Worm (Caenorhabditis elegans) whole organism, early embryonic: ENCODE results near the gene K07H8.9.

Experiments
- B0310.2 ChIP-seq: sonication (generic microtip); optimal IDR thresholded peaks from 2 replicates; lab custom pipeline; 2016; ENCODE audit warnings: mild to moderate bottlenecking, missing genetic modification characterization, missing compliant biosample characterization
- F13C5.2 ChIP-seq: sonication (generic microtip); optimal IDR thresholded peaks from 2 replicates; lab custom pipeline; 2017; ENCODE audit warnings: mild to moderate bottlenecking, missing genetic modification characterization, inconsistent platforms, missing compliant biosample characterization
- aly-1 ChIP-seq: sonication (generic microtip); optimal IDR thresholded peaks from 2 replicates; lab custom pipeline; 2016; ENCODE audit warnings: missing genetic modification characterization, missing compliant biosample characterization
- ama-1 ChIP-seq: fragments of 150-350 bp; optimal IDR thresholded peaks from 2 replicates; lab custom pipeline; 2014
- ceh-13 ChIP-seq: fragments of 200-800 bp; sonication (Bioruptor generic); optimal IDR thresholded peaks from 2 replicates; lab custom pipeline; 2018; ENCODE audit warnings: mild to moderate bottlenecking, missing genetic modification characterization, missing compliant biosample characterization
- ceh-36 ChIP-seq: sonication (generic microtip); optimal IDR thresholded peaks from 2 replicates; lab custom pipeline; 2016; ENCODE audit warnings: missing genetic modification characterization, inconsistent platforms, missing compliant biosample characterization
- ets-7 ChIP-seq: sonication (generic microtip); optimal IDR thresholded peaks from 2 replicates; lab custom pipeline; 2016; ENCODE audit warnings: missing genotype, missing genetic modification characterization, missing compliant biosample characterization
- flt-1 ChIP-seq: fragments of 200-800 bp; sonication (Bioruptor generic); IDR thresholded peaks from 2 replicates; pipeline ENCODE4 v1.3.6; 2022; ENCODE audit warnings: missing genetic modification characterization, missing compliant biosample characterization
- hmbx-1 ChIP-seq: sonication (generic microtip); optimal IDR thresholded peaks from 2 replicates; lab custom pipeline; 2016; ENCODE audit warnings: mild to moderate bottlenecking, missing genetic modification characterization, missing compliant biosample characterization
- hmg-4 ChIP-seq: fragments of 200-800 bp; sonication (Bioruptor generic); optimal IDR thresholded peaks from 2 replicates; lab custom pipeline; 2018; ENCODE audit warnings: mild to moderate bottlenecking, missing genetic modification characterization, missing compliant biosample characterization
- hnd-1 ChIP-seq: sonication (generic microtip); optimal IDR thresholded peaks from 2 replicates; lab custom pipeline; 2016; ENCODE audit warnings: missing genetic modification characterization, missing compliant biosample characterization
- pes-1 ChIP-seq: fragments of 200-800 bp; sonication (Bioruptor generic); IDR thresholded peaks from 2 replicates; pipeline ENCODE4 v1.3.6; 2022; ENCODE audit warnings: missing genetic modification reagents, missing genetic modification characterization, missing compliant biosample characterization
- scrt-1 ChIP-seq: fragments of 200-800 bp; sonication (Bioruptor generic); IDR thresholded peaks from 2 replicates; pipeline ENCODE4 v1.3.6; 2022; ENCODE audit warnings: missing genetic modification characterization, missing compliant biosample characterization
- sea-1 ChIP-seq: fragments of 200-800 bp; sonication (Bioruptor generic); conservative IDR thresholded peaks from 2 replicates; pipeline ENCODE4 v1.3.6; 2022; ENCODE audit warnings: missing genetic modification characterization, missing compliant biosample characterization
- tbx-11 ChIP-seq: fragments of 200-800 bp; sonication (Bioruptor generic); IDR thresholded peaks from 2 replicates; pipeline ENCODE4 v1.3.6; 2022; ENCODE audit warnings: missing genetic modification characterization, missing compliant biosample characterization
- tbx-37 ChIP-seq: fragments of 200-800 bp; sonication (Bioruptor generic); conservative IDR thresholded peaks from 2 replicates; pipeline ENCODE4 v1.3.6; 2022; ENCODE audit warnings: missing genetic modification reagents, missing genetic modification characterization, missing compliant biosample characterization
- tra-4 ChIP-seq: sonication (generic microtip); optimal IDR thresholded peaks from 2 replicates; lab custom pipeline; 2017; ENCODE audit warnings: missing genetic modification characterization, missing compliant biosample characterization

K07H8.9 gene

DNA sequence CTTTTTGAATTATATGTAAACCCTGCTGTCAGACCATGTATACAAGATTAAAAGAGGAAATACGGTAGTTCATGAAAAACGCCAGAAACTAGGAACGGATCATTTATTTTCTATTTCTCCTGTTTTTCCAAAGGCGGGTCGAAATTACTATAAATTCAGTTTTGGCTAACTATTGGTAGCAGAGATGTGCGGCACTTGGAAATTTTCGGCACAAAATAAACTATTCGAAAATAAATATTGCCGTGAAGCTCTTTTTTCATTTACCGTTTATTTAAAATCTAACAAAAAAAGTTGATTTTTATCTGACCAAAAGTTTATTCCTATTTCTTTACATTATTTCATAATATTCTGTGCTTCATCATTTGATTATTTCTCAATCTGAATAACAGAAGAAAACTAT is 42.2 kb downstream of the K07H8.9 start, which contains the start of gene T09A12.1:
T09A12.1 (plus strand) TSS at position 301 of the 400 bp plus-strand sequence.
- no peak for TF ChIP-seq ceh-13
- TF ChIP-seq tbx-37, result no peak
- no peak for TF ChIP-seq flt-1 (GFP tag; lab: Robert Waterston, UW)

DNA sequence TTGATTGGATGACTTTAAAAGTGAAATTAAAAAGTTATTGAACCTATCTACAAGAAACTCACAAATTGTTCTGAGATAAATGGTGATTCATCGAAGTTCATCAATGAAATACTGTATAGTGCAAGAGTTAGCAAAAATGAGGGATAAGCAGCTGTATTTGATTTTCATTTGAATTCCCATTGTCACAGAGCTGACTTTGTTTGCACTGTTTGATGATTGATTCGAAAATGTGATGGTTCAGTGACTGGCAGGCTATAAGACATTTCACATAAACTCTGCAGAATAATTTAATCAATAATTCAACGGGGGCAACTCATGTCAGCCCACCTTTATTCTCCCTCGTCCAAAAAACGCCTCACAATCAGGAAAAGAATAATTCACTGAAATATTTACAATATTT is 42.7 kb downstream of the K07H8.9 start, which contains the start of gene T09A12.8:
T09A12.8 (minus strand) TSS at position 101 of the 400 bp plus-strand sequence.
- TF ChIP-seq F13C5.2 (tag; lab: Kevin White, UChicago) (no peak), scrt-1 (no peak), tra-4 (tag; lab: Kevin White, UChicago) (no peak), aly-1 (no peak), ets-7 (no peak), ceh-36 (tag; lab: Kevin White, UChicago) (no peak), ceh-13 (no peak), hmbx-1 (tag; lab: Kevin White, UChicago) (no peak), flt-1 (GFP tag; lab: Robert Waterston, UW) (no peak), hmg-4 (GFP tag; lab: Kevin White, UChicago) (no peak), pes-1 (GFP tag; lab: Robert Waterston, UW) (no peak), tbx-11 (no peak)

DNA sequence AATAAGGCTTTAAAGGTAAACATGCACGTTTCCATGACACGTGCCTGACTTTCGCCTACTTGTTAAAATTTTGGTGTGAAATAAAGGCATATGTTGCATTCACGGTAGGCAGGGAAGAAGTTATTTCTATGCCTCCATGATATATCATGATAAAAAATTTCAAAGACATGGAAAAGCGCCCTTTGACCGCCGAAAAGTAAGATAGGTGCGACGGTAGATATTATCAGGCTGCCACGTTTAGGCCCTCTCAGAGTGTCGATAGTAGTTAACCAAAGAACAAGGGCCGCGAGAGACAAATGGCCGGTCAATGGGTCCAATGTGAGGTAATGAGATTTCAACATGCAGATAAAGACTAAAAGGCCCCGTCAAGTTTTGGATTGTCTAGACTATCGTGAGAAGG is 43.1 kb downstream of the K07H8.9 start:
- TF ChIP-seq pes-1 (GFP tag; lab: Robert Waterston, UW) (no peak), tbx-37 (no peak), hnd-1 (tag; lab: Kevin White, UChicago) (no peak), scrt-1 (no peak), ceh-13 (no peak), hmbx-1 (tag; lab: Kevin White, UChicago) (no peak)

DNA sequence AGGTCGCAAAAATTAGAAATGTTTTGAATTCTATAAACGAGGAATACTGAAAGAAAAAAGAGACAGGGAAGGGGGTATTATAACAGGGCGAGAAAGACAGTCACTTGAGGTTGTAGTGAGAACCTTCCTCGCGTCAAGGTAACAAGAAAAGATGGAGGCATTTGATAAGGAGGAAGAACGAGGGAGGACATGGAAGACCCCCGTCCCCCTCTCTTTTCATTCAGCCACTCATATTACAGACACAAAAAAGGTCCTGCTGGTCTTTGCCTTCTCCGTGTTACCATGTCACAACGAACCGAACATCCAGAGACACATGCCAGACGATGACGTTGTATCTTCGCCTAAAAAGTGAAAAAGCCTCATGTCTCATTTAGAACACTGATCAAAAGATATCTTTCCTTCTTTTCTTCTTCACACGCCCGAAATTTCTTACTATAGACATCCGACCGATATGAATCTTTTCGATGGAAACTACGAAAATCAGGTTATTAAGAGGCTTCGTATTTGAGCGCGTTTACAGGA is 44.9 kb downstream of the K07H8.9 start:
- TF ChIP-seq hmg-4 (GFP tag; lab: Kevin White, UChicago), result no peak
- TF ChIP-seq ama-1 (lab: Kevin White, UChicago), result no peak
- TF ChIP-seq ceh-13, result no peak
- TF ChIP-seq ceh-36 (tag; lab: Kevin White, UChicago), result no peak
- TF ChIP-seq sea-1 (GFP tag; lab: Robert Waterston, UW), result no peak
- TF ChIP-seq hnd-1 (tag; lab: Kevin White, UChicago), result no peak
- TF ChIP-seq tbx-11, result no peak

DNA sequence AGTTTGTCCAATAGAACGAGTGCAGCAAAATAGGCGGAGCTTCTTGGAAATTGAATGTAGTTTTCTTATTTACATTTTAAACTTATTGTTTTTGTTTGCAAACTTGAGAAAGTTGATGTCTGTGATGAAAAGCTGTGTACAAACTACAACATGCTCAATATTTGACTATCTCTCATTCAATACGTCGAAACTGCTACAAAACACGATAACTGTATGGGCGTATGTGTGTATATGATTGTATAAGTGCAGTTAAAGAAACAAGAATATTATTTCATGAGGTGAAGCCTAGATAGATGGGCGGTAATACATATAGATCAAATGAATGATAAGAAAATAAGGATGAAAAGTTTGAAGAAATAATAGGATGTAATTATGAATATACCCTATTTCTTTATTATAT is 46.7 kb downstream of the K07H8.9 start:
- no peak for TF ChIP-seq tbx-37
- TF ChIP-seq ama-1 (lab: Kevin White, UChicago), result no peak
- TF ChIP-seq hnd-1 (tag; lab: Kevin White, UChicago), result no peak
- TF ChIP-seq ets-7, result no peak
- TF ChIP-seq sea-1 (GFP tag; lab: Robert Waterston, UW), result no peak
- no peak for TF ChIP-seq tbx-11
- no peak for TF ChIP-seq hmg-4 (GFP tag; lab: Kevin White, UChicago)
- TF ChIP-seq flt-1 (GFP tag; lab: Robert Waterston, UW), result no peak
- no peak for TF ChIP-seq hmbx-1 (tag; lab: Kevin White, UChicago)
- no peak for TF ChIP-seq F13C5.2 (tag; lab: Kevin White, UChicago)
- no peak for TF ChIP-seq B0310.2 (tag; lab: Kevin White, UChicago)
- no peak for TF ChIP-seq scrt-1
- no peak for TF ChIP-seq pes-1 (GFP tag; lab: Robert Waterston, UW)
- TF ChIP-seq aly-1, result no peak
- TF ChIP-seq ceh-13, result no peak

DNA sequence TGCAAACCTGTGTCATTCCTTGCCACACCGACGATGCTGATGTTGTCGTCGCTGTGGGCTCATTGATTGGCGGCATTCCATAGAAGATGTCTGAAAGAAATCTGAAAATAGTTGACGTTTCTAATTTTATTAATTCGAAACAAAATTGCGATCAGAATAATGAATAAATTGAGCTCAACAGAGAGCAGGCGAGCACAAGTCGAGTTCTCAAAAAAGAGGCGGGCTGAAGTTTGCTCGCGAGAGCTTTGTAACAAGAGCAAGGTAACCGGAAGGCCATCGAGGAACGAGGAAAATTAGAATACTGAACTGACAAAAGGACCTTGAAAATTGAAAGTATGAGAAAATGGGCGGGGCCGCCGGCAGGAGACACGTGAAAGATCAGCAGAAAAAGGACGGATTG is 49.8 kb downstream of the K07H8.9 start, which contains the start of gene nhr-66:
nhr-66 (minus strand) TSS at position 101 of the 400 bp plus-strand sequence.
- TF ChIP-seq tra-4 (tag; lab: Kevin White, UChicago), result no peak
- TF ChIP-seq flt-1 (GFP tag; lab: Robert Waterston, UW), result no peak
- no peak for TF ChIP-seq pes-1 (GFP tag; lab: Robert Waterston, UW)
- no peak for TF ChIP-seq ets-7
- TF ChIP-seq ceh-36 (tag; lab: Kevin White, UChicago), result no peak
- TF ChIP-seq B0310.2 (tag; lab: Kevin White, UChicago), result no peak
- TF ChIP-seq tbx-11, result no peak
- no peak for TF ChIP-seq tbx-37
- TF ChIP-seq ceh-13, result no peak
- no peak for TF ChIP-seq hnd-1 (tag; lab: Kevin White, UChicago)
- TF ChIP-seq sea-1 (GFP tag; lab: Robert Waterston, UW), result no peak
- no peak for TF ChIP-seq scrt-1
- no peak for TF ChIP-seq hmbx-1 (tag; lab: Kevin White, UChicago)
- TF ChIP-seq F13C5.2 (tag; lab: Kevin White, UChicago), result no peak
- no peak for TF ChIP-seq aly-1
- no peak for TF ChIP-seq hmg-4 (GFP tag; lab: Kevin White, UChicago)
